Worm (Caenorhabditis elegans) whole organism, midembryonic: ENCODE measurements around the gene M03C11.9.

Experiments used
- T22C8.4 ChIP-seq: fragments of 200-800 bp; sonication (Bioruptor generic); IDR thresholded peaks from 2 replicates; pipeline ENCODE4 v1.3.6; 2022; ENCODE audit warnings: missing genetic modification characterization, missing compliant biosample characterization
- cog-1 ChIP-seq: sonication (generic microtip); optimal IDR thresholded peaks from 2 replicates; lab custom pipeline; 2016; ENCODE audit warnings: missing genetic modification characterization, missing compliant biosample characterization
- flt-1 ChIP-seq: fragments of 200-800 bp; sonication (Bioruptor generic); IDR thresholded peaks from 2 replicates; pipeline ENCODE4 v1.3.6; 2022; ENCODE audit warnings: missing genetic modification characterization, missing compliant biosample characterization
- klf-2 ChIP-seq: fragments of 200-800 bp; sonication (Bioruptor generic); conservative IDR thresholded peaks from 2 replicates; pipeline ENCODE4 v1.3.6; 2022; ENCODE audit warnings: missing genetic modification reagents, missing genetic modification characterization, missing compliant biosample characterization
- med-1 ChIP-seq: sonication (generic microtip); optimal IDR thresholded peaks from 2 replicates; lab custom pipeline; 2017; ENCODE audit warnings: missing genetic modification characterization, mild to moderate bottlenecking, missing compliant biosample characterization, antibody characterized with exemption, missing genetic modification reagents; ENCODE audit not compliant: insufficient read depth
- ref-1 ChIP-seq: fragments of 200-800 bp; sonication (Bioruptor generic); conservative IDR thresholded peaks from 2 replicates; pipeline ENCODE4 v1.3.6; 2022; ENCODE audit warnings: missing genetic modification reagents, missing genetic modification characterization, missing compliant biosample characterization
- tab-1 ChIP-seq: fragments of 200-800 bp; sonication (Bioruptor generic); IDR thresholded peaks from 2 replicates; pipeline ENCODE4 v1.3.6; 2022; ENCODE audit warnings: missing genetic modification characterization, missing compliant biosample characterization
- ztf-23 ChIP-seq: fragments of 200-800 bp; sonication (Bioruptor generic); IDR thresholded peaks from 2 replicates; pipeline ENCODE4 v1.3.6; 2022; ENCODE audit warnings: missing genetic modification reagents, missing genetic modification characterization, missing compliant biosample characterization
- ztf-29 ChIP-seq: fragments of 200-800 bp; sonication (Bioruptor generic); IDR thresholded peaks from 2 replicates; pipeline ENCODE4 v1.3.6; 2022; ENCODE audit warnings: missing genetic modification reagents, missing genetic modification characterization, missing compliant biosample characterization

The M03C11.9 gene

ce11 chrIII:10358751-10359150, 32.8 kb downstream of the M03C11.9 start:
- TF ChIP-seq klf-2 (GFP tag; lab: Robert Waterston, UW) (no peak), flt-1 (no peak), ztf-29 (no peak), cog-1 (tag; lab: Kevin White, UChicago) (no peak), ztf-23 (GFP tag; lab: Robert Waterston, UW) (no peak), tab-1 (GFP tag; lab: Robert Waterston, UW) (no peak), T22C8.4 (GFP tag; lab: Robert Waterston, UW) (no peak), ref-1 (GFP tag; lab: Robert Waterston, UW) (no peak), med-1 (GFP tag; lab: Kevin White, UChicago) (no peak)

ce11 chrIII:10357598-10358186, 33.8 kb downstream of the M03C11.9 start, which contains the start of gene umps-1:
Gene umps-1 (minus strand): TSS chrIII:10357648.
- TF ChIP-seq cog-1 (tag; lab: Kevin White, UChicago) (no peak), flt-1 (no peak), ztf-29 (no peak), klf-2 (GFP tag; lab: Robert Waterston, UW) (no peak), ztf-23 (GFP tag; lab: Robert Waterston, UW) (no peak), tab-1 (GFP tag; lab: Robert Waterston, UW) (no peak), ref-1 (GFP tag; lab: Robert Waterston, UW) (no peak), T22C8.4 (GFP tag; lab: Robert Waterston, UW) (no peak), med-1 (GFP tag; lab: Kevin White, UChicago) (no peak)

ce11 chrIII:10355382-10355781, 36.1 kb downstream of the M03C11.9 start, which contains the start of gene spp-1:
Gene spp-1 (minus strand): TSS chrIII:10355668.
- TF ChIP-seq flt-1 (no peak), ztf-29 (no peak), ztf-23 (GFP tag; lab: Robert Waterston, UW) (no peak), cog-1 (tag; lab: Kevin White, UChicago) (no peak), klf-2 (GFP tag; lab: Robert Waterston, UW) (no peak), ref-1 (GFP tag; lab: Robert Waterston, UW) (no peak), T22C8.4 (GFP tag; lab: Robert Waterston, UW) (no peak), tab-1 (GFP tag; lab: Robert Waterston, UW) (no peak), med-1 (GFP tag; lab: Kevin White, UChicago) (no peak)

ce11 chrIII:10354591-10354990, 36.9 kb downstream of the M03C11.9 start:
- no peak for TF ChIP-seq klf-2 (GFP tag; lab: Robert Waterston, UW)
- no peak for TF ChIP-seq med-1 (GFP tag; lab: Kevin White, UChicago)
- TF ChIP-seq flt-1, result no peak
- TF ChIP-seq T22C8.4 (GFP tag; lab: Robert Waterston, UW), result no peak
- no peak for TF ChIP-seq ztf-23 (GFP tag; lab: Robert Waterston, UW)
- no peak for TF ChIP-seq cog-1 (tag; lab: Kevin White, UChicago)
- TF ChIP-seq ref-1 (GFP tag; lab: Robert Waterston, UW), result no peak
- no peak for TF ChIP-seq ztf-29
- no peak for TF ChIP-seq tab-1 (GFP tag; lab: Robert Waterston, UW)

- no peak for TF ChIP-seq ztf-29
- TF ChIP-seq flt-1, result no peak
- TF ChIP-seq med-1 (GFP tag; lab: Kevin White, UChicago), result no peak
- no peak for TF ChIP-seq ztf-23 (GFP tag; lab: Robert Waterston, UW)
- TF ChIP-seq klf-2 (GFP tag; lab: Robert Waterston, UW), result no peak
- TF ChIP-seq cog-1 (tag; lab: Kevin White, UChicago), result no peak
Measured at ce11 chrIII:10353423-10353822, 38.1 kb downstream of the M03C11.9 start.

- TF ChIP-seq T22C8.4 (GFP tag; lab: Robert Waterston, UW) (no peak), med-1 (GFP tag; lab: Kevin White, UChicago) (no peak), flt-1 (no peak), ztf-29 (no peak), ztf-23 (GFP tag; lab: Robert Waterston, UW) (no peak), tab-1 (GFP tag; lab: Robert Waterston, UW) (no peak), cog-1 (tag; lab: Kevin White, UChicago) (no peak)
Measured at ce11 chrIII:10351595-10352207, 39.8 kb downstream of the M03C11.9 start, which contains the start of gene T07C4.3. Gene T07C4.3 (plus strand): TSS chrIII:10352157.

ce11 chrIII:10347049-10347448, 44.5 kb downstream of the M03C11.9 start, which contains the start of gene tbx-8:
Gene tbx-8 (plus strand): TSS chrIII:10347349.
- TF ChIP-seq klf-2 (GFP tag; lab: Robert Waterston, UW) (no peak), ztf-23 (GFP tag; lab: Robert Waterston, UW) (no peak), flt-1 (no peak), ref-1 (GFP tag; lab: Robert Waterston, UW) (0 out of 2 replicates have a peak, but pooled peaks have one; percentile 8), cog-1 (tag; lab: Kevin White, UChicago) (no peak), med-1 (GFP tag; lab: Kevin White, UChicago) (no peak), T22C8.4 (GFP tag; lab: Robert Waterston, UW) (no peak), tab-1 (GFP tag; lab: Robert Waterston, UW) (no peak)

- TF ChIP-seq cog-1 (tag; lab: Kevin White, UChicago) (no peak), ref-1 (GFP tag; lab: Robert Waterston, UW) (no peak), klf-2 (GFP tag; lab: Robert Waterston, UW) (no peak), flt-1 (no peak), ztf-23 (GFP tag; lab: Robert Waterston, UW) (no peak), tab-1 (GFP tag; lab: Robert Waterston, UW) (no peak), T22C8.4 (GFP tag; lab: Robert Waterston, UW) (no peak), ztf-29 (no peak), med-1 (GFP tag; lab: Kevin White, UChicago) (no peak)
Measured at ce11 chrIII:10344762-10345161, 46.8 kb downstream of the M03C11.9 start.

ce11 chrIII:10341758-10342157, 49.8 kb downstream of the M03C11.9 start, which contains the start of gene tbx-9:
Gene tbx-9 (minus strand): TSS chrIII:10341858.
- TF ChIP-seq med-1 (GFP tag; lab: Kevin White, UChicago), result no peak
